Worm (Caenorhabditis elegans) whole organism, L2 larva: ENCODE data around the gene srsx-13.

Source experiments
- ama-1 ChIP-seq: fragments of 150-350 bp; optimal IDR thresholded peaks from 2 replicates; lab custom pipeline; 2018; ENCODE audit warnings: inconsistent platforms
- elt-1 ChIP-seq: fragments of 150-350 bp; optimal IDR thresholded peaks from 2 replicates; lab custom pipeline; 2014; ENCODE audit warnings: missing biosample characterization, missing genetic modification characterization
- lin-13 ChIP-seq: fragments of 150-350 bp; optimal IDR thresholded peaks from 2 replicates; lab custom pipeline; 2014; ENCODE audit warnings: missing biosample characterization, missing genetic modification reagents, missing genetic modification characterization
- nhr-11 ChIP-seq: fragments of 150-350 bp; optimal IDR thresholded peaks from 2 replicates; lab custom pipeline; 2014; ENCODE audit warnings: missing biosample characterization, missing genetic modification characterization
- skn-1 ChIP-seq: sonication (generic microtip); optimal IDR thresholded peaks from 2 replicates; lab custom pipeline; 2017; ENCODE audit warnings: missing biosample characterization, missing genetic modification characterization
- ztf-1 ChIP-seq: fragments of 200-800 bp; sonication (Bioruptor generic); conservative IDR thresholded peaks from 2 replicates; pipeline ENCODE4 v1.3.6; 2022; ENCODE audit warnings: missing genetic modification characterization, missing compliant biosample characterization
- ztf-11 ChIP-seq: sonication (generic microtip); optimal IDR thresholded peaks from 2 replicates; lab custom pipeline; 2017; ENCODE audit warnings: missing biosample characterization, missing genetic modification characterization

ce11 chrV:4962968-4963367, 20.0 kb downstream of the srsx-13 start, which contains the start of gene tam-1:
- TF ChIP-seq skn-1 (tag; lab: Kevin White, UChicago), result no peak
- TF ChIP-seq ama-1, result no peak
- no peak for TF ChIP-seq lin-13
- TF ChIP-seq ztf-11 (tag; lab: Kevin White, UChicago), result no peak
- TF ChIP-seq ztf-1 (GFP tag; lab: Robert Waterston, UW), result no peak
- no peak for TF ChIP-seq nhr-11 (tag; lab: Kevin White, UChicago)
- no peak for TF ChIP-seq elt-1 (tag; lab: Kevin White, UChicago)
